Worm (Caenorhabditis elegans) whole organism, young adult: ENCODE data around the gene moma-1.

ENCODE experiments used
- F10E7.11 ChIP-seq: sonication (generic microtip); optimal IDR thresholded peaks from 2 replicates; lab custom pipeline; 2017; ENCODE audit warnings: mild to moderate bottlenecking, missing genetic modification characterization, moderate library complexity, missing compliant biosample characterization
- lir-1 ChIP-seq: fragments of 200-800 bp; sonication (Bioruptor generic); conservative IDR thresholded peaks from 2 replicates; pipeline ENCODE4 v1.3.6; 2022; ENCODE audit warnings: missing genetic modification reagents, missing genetic modification characterization, missing compliant biosample characterization
- madf-10 ChIP-seq: sonication (generic microtip); optimal IDR thresholded peaks from 2 replicates; lab custom pipeline; 2016; ENCODE audit warnings: mild to moderate bottlenecking, missing genetic modification characterization, missing compliant biosample characterization
- rpc-1 ChIP-seq, 2 experiments: fragments of 150-350 bp in 1 of 2; sonication (generic microtip) in 1 of 2; optimal IDR thresholded peaks; 2 replicates each; lab custom pipeline; 2014 to 2018; ENCODE audit warnings: missing biosample characterization in 1 of 2, missing genetic modification characterization in 1 of 2, missing genetic modification reagents in 1 of 2, missing genotype in 1 of 2
- snpc-1.3 ChIP-seq: sonication (generic microtip); optimal IDR thresholded peaks from 2 replicates; lab custom pipeline; 2017; ENCODE audit warnings: missing genetic modification characterization, mild to moderate bottlenecking, missing compliant biosample characterization, antibody characterized with exemption, moderate library complexity, missing genotype, missing genetic modification reagents; ENCODE audit not compliant: insufficient read depth

- TF ChIP-seq madf-10 (tag; lab: Kevin White, UChicago) (no peak), rpc-1 (optimal IDR thresholded peaks at IDR 0.05; lab: Kevin White, UChicago) (no peak), rpc-1 (tag; optimal IDR thresholded peaks at IDR 0.05; lab: Kevin White, UChicago) (no peak), snpc-1.3 (no peak), F10E7.11 (tag; lab: Kevin White, UChicago) (no peak), lir-1 (no peak)
These were observed 38.8 kb upstream of the moma-1 start, which contains the start of gene T24C4.10 for ce11 chrIII:891014-891413.
